Worm (Caenorhabditis elegans) whole organism, early embryonic: ENCODE results near the gene citk-2.

Experiments
- B0310.2 ChIP-seq: sonication (generic microtip); optimal IDR thresholded peaks from 2 replicates; lab custom pipeline; 2016; ENCODE audit warnings: mild to moderate bottlenecking, missing genetic modification characterization, missing compliant biosample characterization
- F13C5.2 ChIP-seq: sonication (generic microtip); optimal IDR thresholded peaks from 2 replicates; lab custom pipeline; 2017; ENCODE audit warnings: mild to moderate bottlenecking, missing genetic modification characterization, inconsistent platforms, missing compliant biosample characterization
- aly-1 ChIP-seq: sonication (generic microtip); optimal IDR thresholded peaks from 2 replicates; lab custom pipeline; 2016; ENCODE audit warnings: missing genetic modification characterization, missing compliant biosample characterization
- ama-1 ChIP-seq: fragments of 150-350 bp; optimal IDR thresholded peaks from 2 replicates; lab custom pipeline; 2014
- ceh-13 ChIP-seq: fragments of 200-800 bp; sonication (Bioruptor generic); optimal IDR thresholded peaks from 2 replicates; lab custom pipeline; 2018; ENCODE audit warnings: mild to moderate bottlenecking, missing genetic modification characterization, missing compliant biosample characterization
- ceh-36 ChIP-seq: sonication (generic microtip); optimal IDR thresholded peaks from 2 replicates; lab custom pipeline; 2016; ENCODE audit warnings: missing genetic modification characterization, inconsistent platforms, missing compliant biosample characterization
- ets-7 ChIP-seq: sonication (generic microtip); optimal IDR thresholded peaks from 2 replicates; lab custom pipeline; 2016; ENCODE audit warnings: missing genotype, missing genetic modification characterization, missing compliant biosample characterization
- flt-1 ChIP-seq: fragments of 200-800 bp; sonication (Bioruptor generic); IDR thresholded peaks from 2 replicates; pipeline ENCODE4 v1.3.6; 2022; ENCODE audit warnings: missing genetic modification characterization, missing compliant biosample characterization
- hmbx-1 ChIP-seq: sonication (generic microtip); optimal IDR thresholded peaks from 2 replicates; lab custom pipeline; 2016; ENCODE audit warnings: mild to moderate bottlenecking, missing genetic modification characterization, missing compliant biosample characterization
- hmg-4 ChIP-seq: fragments of 200-800 bp; sonication (Bioruptor generic); optimal IDR thresholded peaks from 2 replicates; lab custom pipeline; 2018; ENCODE audit warnings: mild to moderate bottlenecking, missing genetic modification characterization, missing compliant biosample characterization
- hnd-1 ChIP-seq: sonication (generic microtip); optimal IDR thresholded peaks from 2 replicates; lab custom pipeline; 2016; ENCODE audit warnings: missing genetic modification characterization, missing compliant biosample characterization
- pes-1 ChIP-seq: fragments of 200-800 bp; sonication (Bioruptor generic); IDR thresholded peaks from 2 replicates; pipeline ENCODE4 v1.3.6; 2022; ENCODE audit warnings: missing genetic modification reagents, missing genetic modification characterization, missing compliant biosample characterization
- scrt-1 ChIP-seq: fragments of 200-800 bp; sonication (Bioruptor generic); IDR thresholded peaks from 2 replicates; pipeline ENCODE4 v1.3.6; 2022; ENCODE audit warnings: missing genetic modification characterization, missing compliant biosample characterization
- sea-1 ChIP-seq: fragments of 200-800 bp; sonication (Bioruptor generic); conservative IDR thresholded peaks from 2 replicates; pipeline ENCODE4 v1.3.6; 2022; ENCODE audit warnings: missing genetic modification characterization, missing compliant biosample characterization
- tbx-11 ChIP-seq: fragments of 200-800 bp; sonication (Bioruptor generic); IDR thresholded peaks from 2 replicates; pipeline ENCODE4 v1.3.6; 2022; ENCODE audit warnings: missing genetic modification characterization, missing compliant biosample characterization
- tbx-37 ChIP-seq: fragments of 200-800 bp; sonication (Bioruptor generic); conservative IDR thresholded peaks from 2 replicates; pipeline ENCODE4 v1.3.6; 2022; ENCODE audit warnings: missing genetic modification reagents, missing genetic modification characterization, missing compliant biosample characterization
- tra-4 ChIP-seq: sonication (generic microtip); optimal IDR thresholded peaks from 2 replicates; lab custom pipeline; 2017; ENCODE audit warnings: missing genetic modification characterization, missing compliant biosample characterization

The citk-2 gene

ce11 chrII:5039912-5040311 is 40.6 kb downstream of the citk-2 start, which contains the start of gene golg-2:
Gene golg-2, minus strand, starts transcription at chrII:5040091.
- no peak for TF ChIP-seq sea-1 (GFP tag; lab: Robert Waterston, UW)
- TF ChIP-seq hnd-1 (tag; lab: Kevin White, UChicago), result no peak
- TF ChIP-seq flt-1 (GFP tag; lab: Robert Waterston, UW), result no peak

- TF ChIP-seq ets-7 (tag; lab: Kevin White, UChicago) (no peak), ceh-36 (tag; lab: Kevin White, UChicago) (no peak), aly-1 (tag; lab: Kevin White, UChicago) (no peak)
These were observed 41.4 kb downstream of the citk-2 start, which contains the start of gene F33G12.7 for ce11 chrII:5040631-5041156. Gene F33G12.7, minus strand, starts transcription at chrII:5040681.

- TF ChIP-seq tra-4 (tag; lab: Kevin White, UChicago), result no peak
- no peak for TF ChIP-seq hmbx-1 (tag; lab: Kevin White, UChicago)
- TF ChIP-seq flt-1 (GFP tag; lab: Robert Waterston, UW), result no peak
- no peak for TF ChIP-seq ama-1 (lab: Kevin White, UChicago)
- no peak for TF ChIP-seq B0310.2 (tag; lab: Kevin White, UChicago)
- no peak for TF ChIP-seq ceh-13 (GFP tag; lab: Kevin White, UChicago)
- no peak for TF ChIP-seq hmg-4 (GFP tag; lab: Kevin White, UChicago)
- TF ChIP-seq sea-1 (GFP tag; lab: Robert Waterston, UW), result no peak
- TF ChIP-seq ets-7 (tag; lab: Kevin White, UChicago), result no peak
- TF ChIP-seq tbx-11 (GFP tag; lab: Robert Waterston, UW), result no peak
- TF ChIP-seq hnd-1 (tag; lab: Kevin White, UChicago), result no peak
- no peak for TF ChIP-seq pes-1 (GFP tag; lab: Robert Waterston, UW)
- TF ChIP-seq aly-1 (tag; lab: Kevin White, UChicago), result no peak
- TF ChIP-seq F13C5.2, result no peak
- TF ChIP-seq scrt-1 (GFP tag; lab: Robert Waterston, UW), result no peak
These were observed 43.1 kb downstream of the citk-2 start for ce11 chrII:5042381-5042930.

- TF ChIP-seq sea-1 (GFP tag; lab: Robert Waterston, UW), result no peak
- no peak for TF ChIP-seq flt-1 (GFP tag; lab: Robert Waterston, UW)
- no peak for TF ChIP-seq tbx-37 (GFP tag; lab: Robert Waterston, UW)
- no peak for TF ChIP-seq hmbx-1 (tag; lab: Kevin White, UChicago)
- TF ChIP-seq tra-4 (tag; lab: Kevin White, UChicago), result no peak
- no peak for TF ChIP-seq ceh-13 (GFP tag; lab: Kevin White, UChicago)
- TF ChIP-seq ets-7 (tag; lab: Kevin White, UChicago), result no peak
- no peak for TF ChIP-seq pes-1 (GFP tag; lab: Robert Waterston, UW)
- TF ChIP-seq hmg-4 (GFP tag; lab: Kevin White, UChicago), result no peak
- TF ChIP-seq ama-1 (lab: Kevin White, UChicago), result no peak
- TF ChIP-seq F13C5.2, result no peak
- TF ChIP-seq scrt-1 (GFP tag; lab: Robert Waterston, UW), result no peak
- no peak for TF ChIP-seq aly-1 (tag; lab: Kevin White, UChicago)
These were observed 47.2 kb downstream of the citk-2 start for ce11 chrII:5046209-5047200.

ce11 chrII:5047279-5047678 is 48.0 kb downstream of the citk-2 start:
- no peak for TF ChIP-seq flt-1 (GFP tag; lab: Robert Waterston, UW)
- TF ChIP-seq ets-7 (tag; lab: Kevin White, UChicago), result no peak
- no peak for TF ChIP-seq tbx-11 (GFP tag; lab: Robert Waterston, UW)
- TF ChIP-seq ceh-13 (GFP tag; lab: Kevin White, UChicago), result no peak
- TF ChIP-seq hmbx-1 (tag; lab: Kevin White, UChicago), result no peak
- TF ChIP-seq aly-1 (tag; lab: Kevin White, UChicago), result no peak
- TF ChIP-seq B0310.2 (tag; lab: Kevin White, UChicago), result no peak

- TF ChIP-seq sea-1 (GFP tag; lab: Robert Waterston, UW), result no peak
- TF ChIP-seq hmbx-1 (tag; lab: Kevin White, UChicago), result no peak
- no peak for TF ChIP-seq scrt-1 (GFP tag; lab: Robert Waterston, UW)
- TF ChIP-seq tbx-11 (GFP tag; lab: Robert Waterston, UW), result no peak
- no peak for TF ChIP-seq F13C5.2
- no peak for TF ChIP-seq tbx-37 (GFP tag; lab: Robert Waterston, UW)
These were observed 49.0 kb downstream of the citk-2 start for ce11 chrII:5048185-5048795.

- TF ChIP-seq pes-1 (GFP tag; lab: Robert Waterston, UW), result no peak
- no peak for TF ChIP-seq hmbx-1 (tag; lab: Kevin White, UChicago)
- TF ChIP-seq ceh-13 (GFP tag; lab: Kevin White, UChicago), result no peak
- no peak for TF ChIP-seq tbx-37 (GFP tag; lab: Robert Waterston, UW)
- no peak for TF ChIP-seq ets-7 (tag; lab: Kevin White, UChicago)
- no peak for TF ChIP-seq tra-4 (tag; lab: Kevin White, UChicago)
- TF ChIP-seq B0310.2 (tag; lab: Kevin White, UChicago), result no peak
- TF ChIP-seq scrt-1 (GFP tag; lab: Robert Waterston, UW), result no peak
- TF ChIP-seq F13C5.2, result no peak
- no peak for TF ChIP-seq hnd-1 (tag; lab: Kevin White, UChicago)
- TF ChIP-seq flt-1 (GFP tag; lab: Robert Waterston, UW), result no peak
- no peak for TF ChIP-seq tbx-11 (GFP tag; lab: Robert Waterston, UW)
These were observed 49.9 kb downstream of the citk-2 start for ce11 chrII:5049249-5049648.
